Worm (Caenorhabditis elegans) whole organism, L4/young adult: ENCODE measurements around the gene ZK836.3.

Source experiments
- W03F9.2 ChIP-seq: fragments of 150-350 bp; optimal IDR thresholded peaks from 2 replicates; lab custom pipeline; 2014; ENCODE audit warnings: missing biosample characterization, missing genetic modification characterization
- dao-5 ChIP-seq: sonication (generic microtip); optimal IDR thresholded peaks from 2 replicates; lab custom pipeline; 2016; ENCODE audit warnings: missing genotype, missing genetic modification characterization, moderate library complexity, missing compliant biosample characterization
- him-1 ChIP-seq: sonication (generic microtip); optimal IDR thresholded peaks from 2 replicates; lab custom pipeline; 2016; ENCODE audit warnings: missing genotype, missing genetic modification reagents, missing genetic modification characterization, missing compliant biosample characterization

ZK836.3 gene

DNA sequence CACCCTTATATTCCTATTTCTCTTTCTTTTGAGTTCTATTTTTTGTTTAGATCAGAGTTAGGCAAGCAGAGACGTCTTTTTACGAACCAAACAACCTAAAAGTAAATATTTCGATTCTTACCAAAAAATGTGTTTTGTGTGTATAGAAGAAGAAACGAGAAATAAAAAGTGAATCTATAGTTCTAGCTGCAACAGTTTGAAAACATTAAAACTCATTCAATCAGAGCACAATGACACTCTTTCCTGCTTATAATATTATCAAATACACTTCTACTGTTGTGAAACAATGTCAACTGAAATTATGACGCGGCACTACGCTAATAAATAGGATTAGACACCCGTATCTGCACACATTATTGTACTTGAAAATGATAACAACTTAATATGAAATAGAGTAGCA lies at the start of gene ZK836.3:
ZK836.3 (minus strand) TSS at position 101 of the 400 bp plus-strand sequence.
- no peak for TF ChIP-seq dao-5 (tag; lab: Kevin White, UChicago)

- TF ChIP-seq dao-5 (tag; lab: Kevin White, UChicago) (no peak), W03F9.2 (tag; lab: Kevin White, UChicago) (no peak), him-1 (tag; lab: Kevin White, UChicago) (no peak)
Measured at ce11 chrV:12244980-12245742, 49.4 kb upstream of the ZK836.3 start, which contains the start of the genes T04H1.13, slfl-5 and rad-50. Gene T04H1.13, minus strand, starts transcription at chrV:12245030. Gene slfl-5, minus strand, starts transcription at chrV:12245044. Gene rad-50, plus strand, starts transcription at chrV:12245646.

DNA sequence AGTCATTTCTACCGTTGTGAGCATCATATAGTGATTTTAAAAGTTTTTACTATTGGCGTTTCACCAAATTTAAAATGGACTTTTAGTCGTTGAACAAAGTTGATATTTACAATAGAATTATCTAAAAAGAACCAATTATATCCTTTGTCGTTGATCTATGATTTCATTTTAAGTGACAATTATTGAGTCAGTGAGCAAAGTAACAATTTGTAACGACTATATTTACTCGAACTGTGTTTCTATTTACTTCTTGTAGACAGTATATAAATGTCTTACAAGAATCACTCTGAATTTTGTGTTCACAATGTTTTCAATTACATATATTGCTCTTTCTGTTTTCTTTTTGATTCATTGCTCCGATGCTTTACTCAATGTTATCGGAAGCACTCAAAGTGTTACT lies 45.4 kb upstream of the ZK836.3 start, which contains the start of gene ttr-22:
ttr-22 (plus strand) TSS at position 301 of the 400 bp plus-strand sequence.
- no peak for TF ChIP-seq him-1 (tag; lab: Kevin White, UChicago)
- TF ChIP-seq W03F9.2 (tag; lab: Kevin White, UChicago), result no peak
- TF ChIP-seq dao-5 (tag; lab: Kevin White, UChicago), result no peak

DNA sequence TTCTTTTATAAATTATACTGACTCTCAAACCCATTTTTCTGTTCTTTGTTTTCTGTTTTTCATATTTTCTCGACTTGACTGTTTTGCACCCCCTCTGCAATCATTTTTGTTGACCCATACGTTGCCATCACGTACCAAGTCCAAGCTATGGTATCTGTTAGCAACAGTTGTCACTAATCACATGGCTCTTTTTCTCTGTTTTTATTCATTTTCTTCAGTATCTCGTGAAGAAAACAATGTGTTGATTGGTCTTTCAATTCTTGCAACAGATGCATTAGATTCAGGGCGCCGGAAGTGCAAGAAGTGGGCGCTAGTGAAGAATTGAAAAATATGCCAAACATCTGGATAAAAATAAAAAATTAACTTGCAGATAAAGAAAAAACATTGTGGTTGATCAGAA lies 39.8 kb upstream of the ZK836.3 start:
- TF ChIP-seq dao-5 (tag; lab: Kevin White, UChicago), result no peak
- TF ChIP-seq W03F9.2 (tag; lab: Kevin White, UChicago), result no peak
- TF ChIP-seq him-1 (tag; lab: Kevin White, UChicago), result no peak

- no peak for TF ChIP-seq him-1 (tag; lab: Kevin White, UChicago)
- TF ChIP-seq W03F9.2 (tag; lab: Kevin White, UChicago), result no peak
- no peak for TF ChIP-seq dao-5 (tag; lab: Kevin White, UChicago)
Measured at ce11 chrV:12234293-12235004, 38.7 kb upstream of the ZK836.3 start, which contains the start of gene myo-3. Gene myo-3, minus strand, starts transcription at chrV:12234343.

ce11 chrV:12233425-12233824 lies 37.7 kb upstream of the ZK836.3 start:
- TF ChIP-seq dao-5 (tag; lab: Kevin White, UChicago) (no peak), W03F9.2 (tag; lab: Kevin White, UChicago) (no peak), him-1 (tag; lab: Kevin White, UChicago) (no peak)

- TF ChIP-seq dao-5 (tag; lab: Kevin White, UChicago) (no peak), him-1 (tag; lab: Kevin White, UChicago) (no peak), W03F9.2 (tag; lab: Kevin White, UChicago) (no peak)
Measured at ce11 chrV:12213027-12213426, 17.3 kb upstream of the ZK836.3 start, which contains the start of gene vab-8. Gene vab-8, plus strand, starts transcription at chrV:12213327.

DNA sequence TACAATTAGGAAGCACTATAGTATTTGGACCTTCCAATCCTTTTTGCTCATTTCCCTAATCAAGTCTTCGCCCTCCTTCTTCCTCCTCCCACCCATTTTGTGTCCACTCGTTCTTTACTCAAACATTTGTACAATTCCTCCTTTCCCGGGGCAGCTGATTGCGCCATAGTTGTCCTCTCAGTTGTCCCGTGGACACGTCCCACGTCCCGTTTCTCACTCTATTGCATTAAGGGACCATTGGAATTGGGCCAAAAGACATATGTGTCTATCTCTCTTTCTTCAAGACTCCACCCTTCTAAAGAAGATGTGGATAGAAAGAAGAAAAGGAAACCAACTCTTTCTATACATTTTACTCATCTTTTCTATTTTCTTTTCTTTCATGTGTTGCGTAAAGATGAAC lies 15.3 kb upstream of the ZK836.3 start:
- TF ChIP-seq W03F9.2 (tag; lab: Kevin White, UChicago), result no peak
- no peak for TF ChIP-seq him-1 (tag; lab: Kevin White, UChicago)
- TF ChIP-seq dao-5 (tag; lab: Kevin White, UChicago), result no peak

ce11 chrV:12209951-12210350 lies 14.2 kb upstream of the ZK836.3 start:
- TF ChIP-seq W03F9.2 (tag; lab: Kevin White, UChicago) (no peak), dao-5 (tag; lab: Kevin White, UChicago) (no peak), him-1 (tag; lab: Kevin White, UChicago) (no peak)

DNA sequence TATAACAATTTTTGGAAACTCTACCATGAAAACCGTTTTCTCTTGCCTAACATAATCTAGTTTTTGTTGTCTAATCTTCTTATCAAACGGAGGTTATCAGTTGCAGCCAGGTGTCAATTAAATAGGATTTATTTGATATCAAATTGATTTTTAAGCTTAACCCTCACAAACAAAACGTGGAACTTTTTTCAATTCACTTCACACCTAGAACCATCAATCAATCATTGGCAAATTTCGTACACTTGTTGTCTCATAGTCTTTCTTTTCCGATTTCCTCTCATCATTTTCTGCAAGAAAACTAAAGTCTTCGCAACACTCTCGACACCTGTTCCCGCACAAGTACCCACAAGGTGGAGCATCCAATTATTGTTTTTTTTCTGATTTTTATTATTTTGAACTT lies 12.9 kb upstream of the ZK836.3 start:
- TF ChIP-seq him-1 (tag; lab: Kevin White, UChicago) (no peak), dao-5 (tag; lab: Kevin White, UChicago) (no peak), W03F9.2 (tag; lab: Kevin White, UChicago) (no peak)

- TF ChIP-seq W03F9.2 (tag; lab: Kevin White, UChicago) (no peak), him-1 (tag; lab: Kevin White, UChicago) (no peak), dao-5 (tag; lab: Kevin White, UChicago) (no peak)
Measured at ce11 chrV:12199474-12199873, 3.7 kb upstream of the ZK836.3 start.

DNA sequence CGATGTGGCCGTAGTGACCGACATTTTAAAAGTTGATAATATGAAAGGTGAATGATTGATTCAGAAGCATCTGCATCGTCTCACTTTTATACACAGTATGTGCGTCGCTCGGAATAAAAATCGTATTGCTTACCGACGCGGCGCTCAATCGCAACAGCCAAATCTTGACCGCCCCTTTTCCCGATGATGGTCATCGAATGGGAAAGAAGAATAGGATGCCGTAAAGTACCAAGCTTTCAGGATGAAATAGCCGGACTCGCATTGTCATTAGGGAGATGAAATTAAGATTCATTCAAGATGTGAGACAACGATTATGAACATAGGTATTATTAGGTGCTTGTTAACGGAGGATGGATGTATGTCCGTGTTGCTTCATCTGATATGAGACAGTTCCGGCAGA lies 2.8 kb upstream of the ZK836.3 start, which contains the start of gene lon-3:
lon-3 (minus strand) TSS at position 101 of the 400 bp plus-strand sequence.
- TF ChIP-seq him-1 (tag; lab: Kevin White, UChicago), result no peak
- no peak for TF ChIP-seq dao-5 (tag; lab: Kevin White, UChicago)
- TF ChIP-seq W03F9.2 (tag; lab: Kevin White, UChicago), result no peak

DNA sequence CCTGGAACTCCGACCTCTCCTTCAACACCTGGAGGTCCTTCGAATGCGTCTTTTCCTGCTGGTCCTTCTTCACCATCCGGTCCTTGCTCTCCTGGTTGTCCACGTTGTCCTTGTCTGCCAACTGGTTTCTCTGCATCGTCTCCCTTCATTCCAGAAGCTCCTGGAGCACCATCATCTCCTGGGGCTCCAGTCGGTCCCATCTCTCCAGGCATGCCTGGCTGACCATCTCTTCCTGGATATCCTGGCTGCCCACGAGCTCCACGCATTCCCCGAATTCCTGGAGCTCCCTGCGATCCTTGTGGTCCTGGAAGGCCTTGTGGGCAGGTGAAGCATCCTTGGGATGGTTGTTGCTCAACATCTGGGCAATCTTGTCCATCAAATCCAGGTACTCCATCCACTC lies 2.0 kb upstream of the ZK836.3 start:
- TF ChIP-seq W03F9.2 (tag; lab: Kevin White, UChicago), result no peak
- no peak for TF ChIP-seq dao-5 (tag; lab: Kevin White, UChicago)
- TF ChIP-seq him-1 (tag; lab: Kevin White, UChicago), result no peak
